Worm (Caenorhabditis elegans): ENCODE data around the gene acox-1.6.

ce11 chrX:15828059-15828458 is 10.3 kb downstream of the acox-1.6 start, which contains the start of gene Y7A5A.20:
- no peak for TF ChIP-seq W03F9.2 (tag; optimal IDR thresholded peaks at IDR 0.05)
- TF ChIP-seq dao-5 (tag; optimal IDR thresholded peaks at IDR 0.05): no peak
